Fruit fly (Drosophila melanogaster): ENCODE data around the gene TyrRS.

Gene TyrRS

dm6 chr3L:16433556-16433955, 14.5 kb upstream of the TyrRS start:
- TF ChIP-seq sage (GFP tag; optimal IDR thresholded peaks at IDR 0.05) = no peak
- TF ChIP-seq Hr83 (GFP tag; optimal IDR thresholded peaks at IDR 0.05; ENCODE audit: poor library complexity, severe bottlenecking) = no peak
- TF ChIP-seq tai (GFP tag; optimal IDR thresholded peaks at IDR 0.05) = no peak
- TF ChIP-seq Hr78 (GFP tag; optimal IDR thresholded peaks at IDR 0.05) = no peak
- TF ChIP-seq brk (GFP tag; optimal IDR thresholded peaks at IDR 0.05) = no peak
- TF ChIP-seq lola (GFP tag; optimal IDR thresholded peaks at IDR 0.05) = no peak
- no peak for TF ChIP-seq foxo (GFP tag; optimal IDR thresholded peaks at IDR 0.05)
- no peak for TF ChIP-seq ey (GFP tag; optimal IDR thresholded peaks at IDR 0.05)

DNA sequence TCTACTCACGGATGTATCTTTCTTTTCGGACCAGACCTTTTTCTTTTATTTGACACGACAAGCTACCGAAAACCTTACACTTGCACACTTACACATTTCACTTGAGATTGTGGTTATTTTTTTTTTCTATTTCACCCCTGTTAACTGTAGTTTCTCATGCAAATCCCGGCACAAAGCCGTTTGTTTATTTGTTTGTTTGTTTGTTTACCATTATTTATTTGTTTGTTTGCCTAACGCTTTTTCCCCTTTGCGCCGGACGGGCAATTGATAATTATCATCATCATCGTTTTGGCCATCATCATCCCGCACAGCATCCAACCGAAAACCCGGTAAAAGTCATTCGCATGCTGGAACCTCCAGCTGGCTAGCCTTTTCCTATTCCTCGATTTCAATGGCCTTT, 12.0 kb upstream of the TyrRS start:
- TF ChIP-seq sv (GFP tag; optimal IDR thresholded peaks at IDR 0.05) (no peak), pan (optimal IDR thresholded peaks at IDR 0.05) (no peak), Dfd (GFP tag; optimal IDR thresholded peaks at IDR 0.05) (no peak), Hr78 (GFP tag; optimal IDR thresholded peaks at IDR 0.05) (no peak)

dm6 chr3L:16429451-16429850, 10.3 kb upstream of the TyrRS start:
- no peak for TF ChIP-seq Abd-B (GFP tag; optimal IDR thresholded peaks at IDR 0.05)
- TF ChIP-seq Mio (GFP tag; optimal IDR thresholded peaks at IDR 0.05) = no peak
- TF ChIP-seq Jra (GFP tag; optimal IDR thresholded peaks at IDR 0.05) = no peak
- TF ChIP-seq Sp1 (GFP tag; optimal IDR thresholded peaks at IDR 0.05) = no peak
- TF ChIP-seq HLH106 (tag; optimal IDR thresholded peaks at IDR 0.05) = no peak
- no peak for TF ChIP-seq Hr78 (GFP tag; optimal IDR thresholded peaks at IDR 0.05)
- no peak for TF ChIP-seq ey (GFP tag; optimal IDR thresholded peaks at IDR 0.05)
- no peak for TF ChIP-seq dsf (GFP tag; optimal IDR thresholded peaks at IDR 0.05; ENCODE audit: borderline replicate concordance)
- no peak for TF ChIP-seq jim (GFP tag; optimal IDR thresholded peaks at IDR 0.05)
- no peak for TF ChIP-seq Hr83 (GFP tag; optimal IDR thresholded peaks at IDR 0.05; ENCODE audit: poor library complexity, severe bottlenecking)
- no peak for TF ChIP-seq woc (GFP tag; optimal IDR thresholded peaks at IDR 0.05)
- no peak for TF ChIP-seq usp (GFP tag; optimal IDR thresholded peaks at IDR 0.05)
- no peak for TF ChIP-seq foxo (GFP tag; optimal IDR thresholded peaks at IDR 0.05)
- no peak for TF ChIP-seq brk (GFP tag; optimal IDR thresholded peaks at IDR 0.05)
- no peak for TF ChIP-seq dl (GFP tag; optimal IDR thresholded peaks at IDR 0.05; ENCODE audit: insufficient read depth in 1 of 2, partially characterized antibody in 2 of 2)
- TF ChIP-seq Vsx2 (GFP tag; optimal IDR thresholded peaks at IDR 0.05; ENCODE audit: partially characterized antibody) = no peak
- TF ChIP-seq Dfd (GFP tag; optimal IDR thresholded peaks at IDR 0.05) = no peak

DNA sequence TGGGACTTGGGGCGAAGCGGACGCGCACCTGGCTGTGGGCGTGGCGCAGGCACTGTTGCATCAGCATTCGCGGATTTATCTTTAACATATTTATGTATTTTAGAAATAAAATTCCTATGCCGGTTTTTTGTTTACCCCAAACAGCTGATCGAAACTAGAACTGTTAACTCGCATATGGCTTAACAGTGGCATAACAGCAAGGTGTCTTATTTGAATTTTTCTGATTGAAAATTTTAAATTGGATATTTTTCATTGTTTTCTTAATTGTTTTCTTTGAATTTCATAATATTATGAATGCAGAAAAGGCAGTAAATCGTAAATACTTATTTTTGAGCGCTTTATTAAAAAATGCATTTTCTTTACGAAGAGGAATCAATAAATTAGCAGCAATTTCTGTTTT, 2.1 kb downstream of the TyrRS start, which contains the start of gene GluRS-m:
Gene GluRS-m (minus strand): TSS at position 154 of the 400 bp plus-strand sequence.
- TF ChIP-seq psq (GFP tag; optimal IDR thresholded peaks at IDR 0.05) = no peak
- TF ChIP-seq OdsH (GFP tag; optimal IDR thresholded peaks at IDR 0.05) = no peak
- no peak for TF ChIP-seq jim (GFP tag; optimal IDR thresholded peaks at IDR 0.05)
- TF ChIP-seq Dif (GFP tag; optimal IDR thresholded peaks at IDR 0.05; ENCODE audit: partially characterized antibody) = no peak
- no peak for TF ChIP-seq Dfd (GFP tag; optimal IDR thresholded peaks at IDR 0.05)
- no peak for TF ChIP-seq rgr (GFP tag; optimal IDR thresholded peaks at IDR 0.05)
- TF ChIP-seq N (GFP tag; optimal IDR thresholded peaks at IDR 0.05) = no peak
- no peak for TF ChIP-seq pan (optimal IDR thresholded peaks at IDR 0.05)
- no peak for TF ChIP-seq Rel (GFP tag; optimal IDR thresholded peaks at IDR 0.05)
- TF ChIP-seq Rel (tag; optimal IDR thresholded peaks at IDR 0.05) = no peak
- TF ChIP-seq GATAd (GFP tag; optimal IDR thresholded peaks at IDR 0.05) = no peak
- TF ChIP-seq Vsx2 (GFP tag; optimal IDR thresholded peaks at IDR 0.05; ENCODE audit: partially characterized antibody) = no peak
- no peak for TF ChIP-seq Hnf4 (GFP tag; optimal IDR thresholded peaks at IDR 0.05)

DNA sequence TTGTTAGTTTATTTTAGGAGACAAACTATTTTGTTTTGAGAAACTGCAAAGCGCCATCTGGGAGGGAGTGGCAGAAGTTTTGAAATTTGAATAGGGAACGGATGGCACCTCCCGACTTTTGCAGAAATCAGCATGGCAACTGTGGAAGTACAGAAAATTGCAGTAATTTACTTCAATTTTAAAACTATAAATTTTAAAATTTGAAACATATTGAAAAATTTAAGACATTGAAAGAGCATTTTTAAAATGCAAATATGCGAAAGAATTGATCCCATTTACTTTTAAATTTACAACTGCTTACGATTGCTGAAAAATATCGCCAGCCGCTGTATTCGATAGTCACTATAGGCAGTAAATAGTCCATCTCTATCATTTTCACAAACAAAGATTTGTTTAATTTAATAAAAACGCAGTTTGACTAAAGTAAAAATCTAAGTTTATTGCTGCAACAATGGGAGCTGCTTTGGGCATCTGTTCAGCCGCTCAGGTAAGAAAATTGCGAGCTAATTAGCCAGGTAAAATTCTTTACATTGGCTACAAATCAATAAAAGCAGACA, 6.6 kb downstream of the TyrRS start, which contains the start of gene Serinc:
Gene Serinc (plus strand): TSS at position 329 of the 557 bp plus-strand sequence.
- TF ChIP-seq rgr (GFP tag; optimal IDR thresholded peaks at IDR 0.05) (peak; percentile 40), Myc (optimal IDR thresholded peaks at IDR 0.05) (peak; percentile 65), Abd-B (GFP tag; optimal IDR thresholded peaks at IDR 0.05) (no peak), Rel (GFP tag; optimal IDR thresholded peaks at IDR 0.05) (no peak), Rel (tag; optimal IDR thresholded peaks at IDR 0.05) (peak; percentile 10), Vsx2 (GFP tag; optimal IDR thresholded peaks at IDR 0.05; ENCODE audit: partially characterized antibody) (no peak), tai (GFP tag; optimal IDR thresholded peaks at IDR 0.05) (no peak), psq (GFP tag; optimal IDR thresholded peaks at IDR 0.05) (peak; percentile 17), fru (GFP tag; optimal IDR thresholded peaks at IDR 0.05) (peak; percentile 51), CG9705 (GFP tag; optimal IDR thresholded peaks at IDR 0.05) (no peak), dsf (GFP tag; optimal IDR thresholded peaks at IDR 0.05; ENCODE audit: borderline replicate concordance) (no peak), GATAd (GFP tag; optimal IDR thresholded peaks at IDR 0.05) (peak; percentile 10), OdsH (GFP tag; optimal IDR thresholded peaks at IDR 0.05) (no peak), dmrt93B (GFP tag; optimal IDR thresholded peaks at IDR 0.05) (no peak), Dif (GFP tag; optimal IDR thresholded peaks at IDR 0.05; ENCODE audit: partially characterized antibody) (no peak), dl (GFP tag; optimal IDR thresholded peaks at IDR 0.05; ENCODE audit: insufficient read depth in 1 of 2, partially characterized antibody in 2 of 2) (no peak), brk (GFP tag; optimal IDR thresholded peaks at IDR 0.05) (no peak), N (GFP tag; optimal IDR thresholded peaks at IDR 0.05) (no peak), foxo (GFP tag; optimal IDR thresholded peaks at IDR 0.05) (no peak), jim (GFP tag; optimal IDR thresholded peaks at IDR 0.05) (peak; percentile 12), CrebA (GFP tag; optimal IDR thresholded peaks at IDR 0.05; ENCODE audit: borderline replicate concordance) (no peak), sage (GFP tag; optimal IDR thresholded peaks at IDR 0.05) (no peak), woc (GFP tag; optimal IDR thresholded peaks at IDR 0.05) (peak; percentile 21), HLH106 (tag; optimal IDR thresholded peaks at IDR 0.05) (no peak), h (GFP tag; optimal IDR thresholded peaks at IDR 0.05) (peak; percentile 42), lola (GFP tag; optimal IDR thresholded peaks at IDR 0.05) (no peak), sv (GFP tag; optimal IDR thresholded peaks at IDR 0.05) (peak; percentile 35), ey (GFP tag; optimal IDR thresholded peaks at IDR 0.05) (peak; percentile 21), Hr83 (GFP tag; optimal IDR thresholded peaks at IDR 0.05; ENCODE audit: poor library complexity, severe bottlenecking) (peak; percentile 5), Dfd (GFP tag; optimal IDR thresholded peaks at IDR 0.05) (no peak), Mio (GFP tag; optimal IDR thresholded peaks at IDR 0.05) (no peak)

Data from whole organism, wandering third instar larva.